Worm (Caenorhabditis elegans): ENCODE measurements around the gene cpx-2.

cpx-2 gene

ce11 chrX:13082326-13082725 is 11.3 kb upstream of the cpx-2 start, which contains the start of gene str-10:
Gene str-10 (plus strand): TSS chrX:13082626.
- TF ChIP-seq F13C5.2 (tag; optimal IDR thresholded peaks at IDR 0.05) (no peak), scrt-1 (GFP tag; IDR thresholded peaks at IDR 0.05) (no peak), tbx-37 (GFP tag; conservative IDR thresholded peaks at IDR 0.05) (no peak)

ce11 chrX:13077872-13078271 is 6.9 kb upstream of the cpx-2 start, which contains the start of gene K03A11.4:
Gene K03A11.4 (plus strand): TSS chrX:13078172.
- TF ChIP-seq B0310.2 (tag; optimal IDR thresholded peaks at IDR 0.05) (no peak), sea-1 (GFP tag; conservative IDR thresholded peaks at IDR 0.05) (no peak), aly-1 (tag; optimal IDR thresholded peaks at IDR 0.05) (no peak), ceh-36 (tag; optimal IDR thresholded peaks at IDR 0.05) (no peak), pes-1 (GFP tag; IDR thresholded peaks at IDR 0.05) (no peak), ets-7 (tag; optimal IDR thresholded peaks at IDR 0.05) (no peak), hmbx-1 (tag; optimal IDR thresholded peaks at IDR 0.05) (no peak), F13C5.2 (tag; optimal IDR thresholded peaks at IDR 0.05) (no peak)

- no peak for TF ChIP-seq ceh-36 (tag; optimal IDR thresholded peaks at IDR 0.05)
- no peak for TF ChIP-seq F13C5.2 (tag; optimal IDR thresholded peaks at IDR 0.05)
- TF ChIP-seq pes-1 (GFP tag; IDR thresholded peaks at IDR 0.05), result no peak
- TF ChIP-seq hmg-4 (GFP tag; optimal IDR thresholded peaks at IDR 0.05), result no peak
- TF ChIP-seq tbx-37 (GFP tag; conservative IDR thresholded peaks at IDR 0.05), result no peak
- no peak for TF ChIP-seq hnd-1 (tag; optimal IDR thresholded peaks at IDR 0.05)
- TF ChIP-seq sea-1 (GFP tag; conservative IDR thresholded peaks at IDR 0.05), result no peak
- no peak for TF ChIP-seq hmbx-1 (tag; optimal IDR thresholded peaks at IDR 0.05)
- no peak for TF ChIP-seq ceh-13 (GFP tag; optimal IDR thresholded peaks at IDR 0.05)
- TF ChIP-seq ama-1 (optimal IDR thresholded peaks at IDR 0.05), result no peak
- TF ChIP-seq tbx-11 (GFP tag; IDR thresholded peaks at IDR 0.05), result no peak
- TF ChIP-seq tra-4 (tag; optimal IDR thresholded peaks at IDR 0.05), result no peak
- TF ChIP-seq B0310.2 (tag; optimal IDR thresholded peaks at IDR 0.05), result no peak
- TF ChIP-seq scrt-1 (GFP tag; IDR thresholded peaks at IDR 0.05), result no peak
- no peak for TF ChIP-seq aly-1 (tag; optimal IDR thresholded peaks at IDR 0.05)
- no peak for TF ChIP-seq flt-1 (GFP tag; IDR thresholded peaks at IDR 0.05)
- TF ChIP-seq ets-7 (tag; optimal IDR thresholded peaks at IDR 0.05), result no peak
Measured at ce11 chrX:13074373-13074772, 3.4 kb upstream of the cpx-2 start, which contains the start of gene ceh-28. Gene ceh-28 (plus strand): TSS chrX:13074673.

ce11 chrX:13062934-13063585 is 8.0 kb downstream of the cpx-2 start, which contains the start of gene K03A11.5:
Gene K03A11.5 (plus strand): TSS chrX:13063535.
- no peak for TF ChIP-seq hmbx-1 (tag; optimal IDR thresholded peaks at IDR 0.05)
- TF ChIP-seq aly-1 (tag; optimal IDR thresholded peaks at IDR 0.05), result no peak
- TF ChIP-seq ets-7 (tag; optimal IDR thresholded peaks at IDR 0.05), result no peak
- TF ChIP-seq hnd-1 (tag; optimal IDR thresholded peaks at IDR 0.05), result no peak
- no peak for TF ChIP-seq flt-1 (GFP tag; IDR thresholded peaks at IDR 0.05)
- no peak for TF ChIP-seq hmg-4 (GFP tag; optimal IDR thresholded peaks at IDR 0.05)
- no peak for TF ChIP-seq tbx-37 (GFP tag; conservative IDR thresholded peaks at IDR 0.05)
- TF ChIP-seq tra-4 (tag; optimal IDR thresholded peaks at IDR 0.05), result no peak
- no peak for TF ChIP-seq sea-1 (GFP tag; conservative IDR thresholded peaks at IDR 0.05)
- TF ChIP-seq tbx-11 (GFP tag; IDR thresholded peaks at IDR 0.05), result no peak
- TF ChIP-seq pes-1 (GFP tag; IDR thresholded peaks at IDR 0.05), result no peak
- TF ChIP-seq ceh-36 (tag; optimal IDR thresholded peaks at IDR 0.05), result no peak
- TF ChIP-seq ceh-13 (GFP tag; optimal IDR thresholded peaks at IDR 0.05), result no peak
- no peak for TF ChIP-seq ama-1 (optimal IDR thresholded peaks at IDR 0.05)
- no peak for TF ChIP-seq F13C5.2 (tag; optimal IDR thresholded peaks at IDR 0.05)
- no peak for TF ChIP-seq B0310.2 (tag; optimal IDR thresholded peaks at IDR 0.05)
- TF ChIP-seq scrt-1 (GFP tag; IDR thresholded peaks at IDR 0.05), result no peak

ce11 chrX:13061366-13061765 is 9.7 kb downstream of the cpx-2 start:
- TF ChIP-seq sea-1 (GFP tag; conservative IDR thresholded peaks at IDR 0.05) (no peak), F13C5.2 (tag; optimal IDR thresholded peaks at IDR 0.05) (no peak), pes-1 (GFP tag; IDR thresholded peaks at IDR 0.05) (no peak), tbx-37 (GFP tag; conservative IDR thresholded peaks at IDR 0.05) (no peak), hmg-4 (GFP tag; optimal IDR thresholded peaks at IDR 0.05) (no peak), ama-1 (optimal IDR thresholded peaks at IDR 0.05) (no peak), flt-1 (GFP tag; IDR thresholded peaks at IDR 0.05) (no peak), ets-7 (tag; optimal IDR thresholded peaks at IDR 0.05) (no peak), tra-4 (tag; optimal IDR thresholded peaks at IDR 0.05) (no peak), ceh-13 (GFP tag; optimal IDR thresholded peaks at IDR 0.05) (no peak), scrt-1 (GFP tag; IDR thresholded peaks at IDR 0.05) (no peak), hmbx-1 (tag; optimal IDR thresholded peaks at IDR 0.05) (no peak), ceh-36 (tag; optimal IDR thresholded peaks at IDR 0.05) (no peak), B0310.2 (tag; optimal IDR thresholded peaks at IDR 0.05) (no peak)

- TF ChIP-seq scrt-1 (GFP tag; IDR thresholded peaks at IDR 0.05) (no peak), hnd-1 (tag; optimal IDR thresholded peaks at IDR 0.05) (no peak), ets-7 (tag; optimal IDR thresholded peaks at IDR 0.05) (no peak), hmg-4 (GFP tag; optimal IDR thresholded peaks at IDR 0.05) (no peak), ceh-13 (GFP tag; optimal IDR thresholded peaks at IDR 0.05) (no peak), tra-4 (tag; optimal IDR thresholded peaks at IDR 0.05) (no peak), ama-1 (optimal IDR thresholded peaks at IDR 0.05) (no peak), ceh-36 (tag; optimal IDR thresholded peaks at IDR 0.05) (no peak), tbx-11 (GFP tag; IDR thresholded peaks at IDR 0.05) (no peak)
Measured at ce11 chrX:13059984-13060383, 11.0 kb downstream of the cpx-2 start.

- TF ChIP-seq F13C5.2 (tag; optimal IDR thresholded peaks at IDR 0.05) (no peak), sea-1 (GFP tag; conservative IDR thresholded peaks at IDR 0.05) (no peak), scrt-1 (GFP tag; IDR thresholded peaks at IDR 0.05) (no peak)
Measured at ce11 chrX:13055560-13055959, 15.5 kb downstream of the cpx-2 start, which contains the start of gene K03A11.6. Gene K03A11.6 (plus strand): TSS chrX:13055860.

ce11 chrX:13051405-13051804 is 19.6 kb downstream of the cpx-2 start, which contains the start of gene K03A11.1:
Gene K03A11.1 (plus strand): TSS chrX:13051705.
- TF ChIP-seq pes-1 (GFP tag; IDR thresholded peaks at IDR 0.05) (no peak), tbx-37 (GFP tag; conservative IDR thresholded peaks at IDR 0.05) (no peak), hmbx-1 (tag; optimal IDR thresholded peaks at IDR 0.05) (no peak), ama-1 (optimal IDR thresholded peaks at IDR 0.05) (no peak), B0310.2 (tag; optimal IDR thresholded peaks at IDR 0.05) (no peak), sea-1 (GFP tag; conservative IDR thresholded peaks at IDR 0.05) (no peak), ets-7 (tag; optimal IDR thresholded peaks at IDR 0.05) (no peak), scrt-1 (GFP tag; IDR thresholded peaks at IDR 0.05) (no peak), ceh-13 (GFP tag; optimal IDR thresholded peaks at IDR 0.05) (no peak), flt-1 (GFP tag; IDR thresholded peaks at IDR 0.05) (no peak), ceh-36 (tag; optimal IDR thresholded peaks at IDR 0.05) (no peak), F13C5.2 (tag; optimal IDR thresholded peaks at IDR 0.05) (no peak), hnd-1 (tag; optimal IDR thresholded peaks at IDR 0.05) (no peak)

All from whole organism, early embryonic.